Worm (Caenorhabditis elegans) whole organism, L2 larva: ENCODE results near the gene pap-2.

Experiments
- C34F6.9 ChIP-seq: fragments of 150-350 bp; optimal IDR thresholded peaks from 2 replicates; lab custom pipeline; 2014; ENCODE audit warnings: missing biosample characterization, missing genetic modification characterization
- F13H6.1 ChIP-seq: sonication (generic microtip); optimal IDR thresholded peaks from 2 replicates; lab custom pipeline; 2016; ENCODE audit warnings: missing genetic modification characterization, missing compliant biosample characterization
- Y55F3AM.14 ChIP-seq: fragments of 200-800 bp; sonication (Bioruptor generic); optimal IDR thresholded peaks from 2 replicates; lab custom pipeline; 2018; ENCODE audit warnings: mild to moderate bottlenecking, missing genetic modification characterization, missing compliant biosample characterization
- ZK546.5 ChIP-seq: sonication (generic microtip); optimal IDR thresholded peaks from 2 replicates; lab custom pipeline; 2017; ENCODE audit warnings: missing biosample characterization, missing genetic modification characterization
- alr-1 ChIP-seq: fragments of 150-350 bp; optimal IDR thresholded peaks from 2 replicates; lab custom pipeline; 2014; ENCODE audit warnings: missing biosample characterization, missing genetic modification characterization
- aly-2 ChIP-seq: fragments of 150-350 bp; optimal IDR thresholded peaks from 2 replicates; lab custom pipeline; 2014; ENCODE audit warnings: missing biosample characterization, missing genetic modification characterization
- blmp-1 ChIP-seq: sonication (generic microtip); optimal IDR thresholded peaks from 2 replicates; lab custom pipeline; 2017; ENCODE audit warnings: missing genetic modification characterization, mild to moderate bottlenecking, missing compliant biosample characterization, antibody characterized with exemption, moderate library complexity; ENCODE audit not compliant: insufficient read depth
- ceh-16 ChIP-seq: fragments of 150-350 bp; optimal IDR thresholded peaks from 2 replicates; lab custom pipeline; 2014; ENCODE audit warnings: missing biosample characterization, missing genetic modification characterization
- ceh-82 ChIP-seq: fragments of 150-350 bp; optimal IDR thresholded peaks from 2 replicates; lab custom pipeline; 2014; ENCODE audit warnings: missing biosample characterization, missing genetic modification characterization
- crh-2 ChIP-seq: sonication (generic microtip); optimal IDR thresholded peaks from 2 replicates; lab custom pipeline; 2017; ENCODE audit warnings: missing biosample characterization, missing genetic modification characterization
- dmd-4 ChIP-seq: sonication (generic microtip); optimal IDR thresholded peaks from 2 replicates; lab custom pipeline; 2017; ENCODE audit warnings: missing biosample characterization, missing genetic modification characterization
- elt-1 ChIP-seq: fragments of 150-350 bp; optimal IDR thresholded peaks from 2 replicates; lab custom pipeline; 2014; ENCODE audit warnings: missing biosample characterization, missing genetic modification characterization
- fos-1 ChIP-seq: fragments of 150-350 bp; optimal IDR thresholded peaks from 2 replicates; lab custom pipeline; 2014; ENCODE audit warnings: missing biosample characterization, missing genetic modification characterization
- gmeb-1 ChIP-seq: fragments of 150-350 bp; optimal IDR thresholded peaks from 2 replicates; lab custom pipeline; 2014; ENCODE audit warnings: missing biosample characterization, missing genetic modification characterization
- lin-13 ChIP-seq: fragments of 150-350 bp; optimal IDR thresholded peaks from 2 replicates; lab custom pipeline; 2014; ENCODE audit warnings: missing biosample characterization, missing genetic modification reagents, missing genetic modification characterization
- lin-39 ChIP-seq: fragments of 150-350 bp; optimal IDR thresholded peaks from 2 replicates; lab custom pipeline; 2014; ENCODE audit warnings: missing biosample characterization, missing genetic modification reagents, missing genetic modification characterization
- lsy-2 ChIP-seq, 2 experiments: fragments of 150-350 bp in 1 of 2; sonication (generic microtip) in 1 of 2; optimal IDR thresholded peaks; 2 replicates each; lab custom pipeline; 2014 to 2017; ENCODE audit warnings: missing biosample characterization in 2 of 2, missing genetic modification characterization in 2 of 2
- mab-5 ChIP-seq: fragments of 150-350 bp; optimal IDR thresholded peaks from 2 replicates; lab custom pipeline; 2014; ENCODE audit warnings: missing biosample characterization, missing genetic modification characterization
- mbf-1 ChIP-seq: sonication (generic microtip); optimal IDR thresholded peaks from 2 replicates; lab custom pipeline; 2017; ENCODE audit warnings: missing biosample characterization, missing genetic modification characterization
- nhr-11 ChIP-seq: fragments of 150-350 bp; optimal IDR thresholded peaks from 2 replicates; lab custom pipeline; 2014; ENCODE audit warnings: missing biosample characterization, missing genetic modification characterization
- nhr-129 ChIP-seq: fragments of 150-350 bp; optimal IDR thresholded peaks from 2 replicates; lab custom pipeline; 2014; ENCODE audit warnings: missing biosample characterization, missing genetic modification characterization
- nhr-21 ChIP-seq: fragments of 150-350 bp; optimal IDR thresholded peaks from 2 replicates; lab custom pipeline; 2014; ENCODE audit warnings: missing biosample characterization, missing genetic modification characterization
- nhr-23 ChIP-seq: fragments of 150-350 bp; optimal IDR thresholded peaks from 2 replicates; lab custom pipeline; 2014; ENCODE audit warnings: missing biosample characterization, missing genetic modification reagents, missing genetic modification characterization
- nhr-237 ChIP-seq: fragments of 150-350 bp; optimal IDR thresholded peaks from 2 replicates; lab custom pipeline; 2014; ENCODE audit warnings: missing biosample characterization, missing genetic modification characterization
- nhr-25 ChIP-seq: fragments of 150-350 bp; sonication (generic microtip); optimal IDR thresholded peaks from 3 replicates; lab custom pipeline; 2014; ENCODE audit warnings: missing biosample characterization, missing genetic modification characterization
- nhr-6 ChIP-seq: fragments of 150-350 bp; optimal IDR thresholded peaks from 2 replicates; lab custom pipeline; 2014; ENCODE audit warnings: missing biosample characterization, missing genetic modification characterization
- nhr-77 ChIP-seq: fragments of 150-350 bp; optimal IDR thresholded peaks from 2 replicates; lab custom pipeline; 2014; ENCODE audit warnings: missing biosample characterization, missing genetic modification characterization
- peb-1 ChIP-seq: fragments of 150-350 bp; optimal IDR thresholded peaks from 2 replicates; lab custom pipeline; 2014; ENCODE audit warnings: missing biosample characterization, missing genetic modification characterization
- sem-4 ChIP-seq: fragments of 150-350 bp; optimal IDR thresholded peaks from 2 replicates; lab custom pipeline; 2014; ENCODE audit warnings: missing biosample characterization, missing genetic modification reagents, missing genetic modification characterization
- skn-1 ChIP-seq: sonication (generic microtip); optimal IDR thresholded peaks from 2 replicates; lab custom pipeline; 2017; ENCODE audit warnings: missing biosample characterization, missing genetic modification characterization
- sma-3 ChIP-seq: sonication (generic microtip); optimal IDR thresholded peaks from 2 replicates; lab custom pipeline; 2016; ENCODE audit warnings: missing genetic modification reagents, missing genetic modification characterization, missing compliant biosample characterization
- sma-9 ChIP-seq, 2 experiments: fragments of 150-350 bp in 1 of 2; sonication (generic microtip) in 1 of 2; optimal IDR thresholded peaks; 2 replicates each; lab custom pipeline; 2014 to 2016; ENCODE audit warnings: missing genetic modification characterization in 2 of 2, mild to moderate bottlenecking in 1 of 2, missing biosample characterization in 1 of 2, missing compliant biosample characterization in 1 of 2, missing genetic modification reagents in 1 of 2, moderate library complexity in 1 of 2
- snpc-4 ChIP-seq: fragments of 150-350 bp; optimal IDR thresholded peaks from 2 replicates; lab custom pipeline; 2014; ENCODE audit warnings: missing biosample characterization, missing genetic modification characterization
- unc-39 ChIP-seq: fragments of 150-350 bp; optimal IDR thresholded peaks from 2 replicates; lab custom pipeline; 2014; ENCODE audit warnings: missing biosample characterization, missing genetic modification characterization
- unc-55 ChIP-seq: fragments of 150-350 bp; sonication (generic microtip); optimal IDR thresholded peaks from 3 replicates; lab custom pipeline; 2014; ENCODE audit warnings: missing biosample characterization, missing genetic modification reagents, missing genetic modification characterization
- unc-62 ChIP-seq: fragments of 150-350 bp; optimal IDR thresholded peaks from 2 replicates; lab custom pipeline; 2014; ENCODE audit warnings: missing biosample characterization, missing genetic modification reagents, missing genetic modification characterization
- zag-1 ChIP-seq: fragments of 150-350 bp; optimal IDR thresholded peaks from 2 replicates; lab custom pipeline; 2014; ENCODE audit warnings: missing biosample characterization, missing genetic modification characterization
- ztf-1 ChIP-seq: fragments of 200-800 bp; sonication (Bioruptor generic); conservative IDR thresholded peaks from 2 replicates; pipeline ENCODE4 v1.3.6; 2022; ENCODE audit warnings: missing genetic modification characterization, missing compliant biosample characterization
- ztf-4 ChIP-seq: fragments of 150-350 bp; optimal IDR thresholded peaks from 2 replicates; lab custom pipeline; 2014; ENCODE audit warnings: missing biosample characterization, missing genetic modification characterization

Gene pap-2

DNA sequence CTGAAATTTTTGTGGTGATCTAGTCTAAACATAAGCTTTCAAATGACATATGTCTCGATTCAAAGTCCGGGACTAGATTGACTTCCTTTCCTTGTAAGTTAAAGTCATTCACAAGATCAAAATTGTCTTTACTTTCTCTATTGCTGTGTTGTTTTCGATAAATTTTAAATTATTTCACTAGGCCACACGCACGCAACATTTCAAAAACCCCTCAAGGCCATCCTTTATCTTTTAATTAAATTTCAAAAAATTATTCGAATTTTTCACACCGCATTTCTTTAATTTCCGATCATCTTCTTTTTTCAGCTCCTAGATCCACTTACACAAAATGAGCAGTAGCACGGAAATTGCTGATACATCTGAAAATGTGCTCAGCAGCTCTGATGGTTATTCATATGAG is 27.1 kb upstream of the pap-2 start, which contains the start of gene ZK1307.7:
TSS of gene ZK1307.7 (plus strand) at position 301 of the 400 bp plus-strand sequence.
- TF ChIP-seq fos-1 (tag; lab: Kevin White, UChicago) (no peak), skn-1 (no peak), unc-62 (GFP tag; lab: Kevin White, UChicago) (no peak), gmeb-1 (tag; lab: Kevin White, UChicago) (no peak), Y55F3AM.14 (no peak), sem-4 (no peak), sma-3 (GFP tag; lab: Kevin White, UChicago) (no peak), nhr-21 (no peak), zag-1 (tag; lab: Kevin White, UChicago) (no peak), lsy-2 (tag; optimal IDR thresholded peaks at IDR 0.05; lab: Kevin White, UChicago) (no peak), elt-1 (tag; lab: Kevin White, UChicago) (no peak)

DNA sequence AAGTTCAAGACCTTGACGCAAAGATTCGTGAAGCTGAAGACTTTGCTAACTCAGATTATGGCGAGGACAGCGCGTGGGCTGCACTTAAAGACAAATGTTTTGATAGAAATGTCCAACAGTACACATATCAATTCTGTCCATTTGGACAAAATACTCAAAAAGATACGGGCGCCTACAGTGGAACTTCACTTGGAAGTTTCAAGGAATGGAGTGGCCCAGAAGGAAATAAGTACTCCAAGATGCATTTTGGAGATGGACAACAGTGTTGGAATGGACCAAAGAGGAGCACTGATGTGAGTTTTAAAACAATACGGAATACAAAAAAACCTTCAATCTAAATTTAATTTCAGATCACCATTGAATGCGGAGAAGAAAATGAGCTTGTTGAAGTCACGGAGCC is 16.7 kb upstream of the pap-2 start:
- no peak for TF ChIP-seq mbf-1
- no peak for TF ChIP-seq ceh-16 (tag; lab: Kevin White, UChicago)
- no peak for TF ChIP-seq lin-39 (tag; lab: Kevin White, UChicago)
- no peak for TF ChIP-seq F13H6.1 (tag; lab: Kevin White, UChicago)
- TF ChIP-seq alr-1 (tag; lab: Kevin White, UChicago): no peak
- TF ChIP-seq sem-4: no peak
- TF ChIP-seq nhr-11: no peak
- no peak for TF ChIP-seq nhr-77 (tag; lab: Kevin White, UChicago)
- no peak for TF ChIP-seq unc-39 (tag; lab: Kevin White, UChicago)
- no peak for TF ChIP-seq blmp-1 (tag; lab: Kevin White, UChicago)
- TF ChIP-seq ceh-82 (tag; lab: Kevin White, UChicago): no peak
- no peak for TF ChIP-seq aly-2 (tag; lab: Kevin White, UChicago)
- no peak for TF ChIP-seq lin-13 (GFP tag; lab: Kevin White, UChicago)
- TF ChIP-seq nhr-25: no peak
- TF ChIP-seq mab-5 (tag; lab: Kevin White, UChicago): no peak

DNA sequence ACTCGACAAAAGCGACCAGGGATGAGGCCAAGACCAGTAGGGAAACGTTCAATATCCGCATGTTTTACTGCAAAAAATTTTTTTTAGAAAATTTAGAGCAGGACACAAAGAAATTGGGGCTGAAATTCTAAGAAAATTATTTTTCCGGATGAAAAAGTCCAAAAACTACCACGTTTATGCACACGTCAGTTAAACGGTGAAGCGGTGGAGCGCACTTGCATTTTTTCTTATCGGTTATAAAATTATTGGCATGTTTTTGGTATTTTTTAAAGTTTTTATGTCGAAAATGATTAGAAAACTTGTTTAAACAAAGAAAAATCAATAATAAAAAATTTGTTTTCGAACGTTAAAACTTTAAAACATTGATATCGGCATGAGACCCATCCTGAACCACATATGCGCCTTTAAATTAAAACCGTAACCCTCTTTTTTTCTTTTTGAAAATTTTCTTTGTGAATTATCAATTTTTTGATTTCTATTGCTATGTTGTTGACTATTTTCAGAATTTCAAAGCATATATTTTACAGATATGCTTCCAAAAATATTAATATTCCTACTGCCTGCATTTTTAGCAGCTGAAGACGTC is 15.0 kb upstream of the pap-2 start, which contains the start of the genes dnj-20 and ZK1307.8:
TSS of gene dnj-20 (minus strand) at position 67 of the 586 bp plus-strand sequence.
TSS of gene ZK1307.8 (plus strand) at position 504 of the 586 bp plus-strand sequence.
- TF ChIP-seq ztf-4 (tag; lab: Kevin White, UChicago) (no peak), dmd-4 (no peak), crh-2 (tag; lab: Kevin White, UChicago) (peak; percentile 79), zag-1 (tag; lab: Kevin White, UChicago) (no peak), nhr-6 (no peak), fos-1 (tag; lab: Kevin White, UChicago) (peak; percentile 23), ztf-1 (no peak), nhr-237 (tag; lab: Kevin White, UChicago) (no peak), nhr-11 (no peak), unc-55 (peak; percentile 38), gmeb-1 (tag; lab: Kevin White, UChicago) (peak; percentile 15), nhr-23 (tag; lab: Kevin White, UChicago) (no peak), C34F6.9 (peak; percentile 43), lsy-2 (tag; optimal IDR thresholded peaks at IDR 0.05; lab: Kevin White, UChicago) (peak in 1 of 2 experiments; percentile 55)

DNA sequence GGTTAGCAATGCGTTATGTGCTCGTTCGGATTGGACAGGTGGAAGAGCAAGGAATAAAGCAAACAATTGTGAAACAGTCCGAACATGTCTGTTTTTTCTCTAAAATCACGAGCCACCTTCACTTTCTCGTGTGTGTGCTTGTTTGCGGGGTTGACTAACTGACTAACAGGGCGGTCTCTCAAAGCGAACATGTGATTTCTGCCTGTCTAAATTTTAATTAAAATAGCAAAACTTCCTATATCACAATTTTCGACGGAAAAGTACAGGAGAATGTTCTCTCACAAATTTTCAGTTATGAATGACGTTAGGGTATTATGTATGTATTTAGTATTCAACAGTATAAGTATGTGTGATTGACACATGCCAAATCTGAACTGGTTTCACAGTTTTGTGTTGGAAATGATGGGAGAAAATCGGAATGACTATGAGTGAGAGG is 12.7 kb upstream of the pap-2 start:
- peak; percentile 43 for TF ChIP-seq F13H6.1 (tag; lab: Kevin White, UChicago)
- TF ChIP-seq dmd-4: no peak
- peak; percentile 13 for TF ChIP-seq blmp-1 (tag; lab: Kevin White, UChicago)
- no peak for TF ChIP-seq mbf-1
- TF ChIP-seq sem-4: no peak
- peak; percentile 21 for TF ChIP-seq C34F6.9
- TF ChIP-seq sma-9 (GFP tag; optimal IDR thresholded peaks at IDR 0.05; lab: Kevin White, UChicago): peak; percentile 9
- no peak for TF ChIP-seq sma-9 (tag; optimal IDR thresholded peaks at IDR 0.05; lab: Kevin White, UChicago)
- no peak for TF ChIP-seq nhr-129
- TF ChIP-seq gmeb-1 (tag; lab: Kevin White, UChicago): no peak
- no peak for TF ChIP-seq aly-2 (tag; lab: Kevin White, UChicago)
- TF ChIP-seq crh-2 (tag; lab: Kevin White, UChicago): peak; percentile 40
- TF ChIP-seq nhr-237 (tag; lab: Kevin White, UChicago): no peak
- TF ChIP-seq snpc-4 (tag; lab: Kevin White, UChicago): no peak
- no peak for TF ChIP-seq nhr-25
- no peak for TF ChIP-seq ceh-16 (tag; lab: Kevin White, UChicago)
- TF ChIP-seq nhr-11: no peak
- no peak for TF ChIP-seq ZK546.5
- no peak for TF ChIP-seq lin-39 (tag; lab: Kevin White, UChicago)
- no peak for TF ChIP-seq peb-1 (tag; lab: Kevin White, UChicago)
